Worm (Caenorhabditis elegans) whole organism, L2 larva: ENCODE measurements around the gene srh-10.

ENCODE experiments used
- C34F6.9 ChIP-seq: fragments of 150-350 bp; optimal IDR thresholded peaks from 2 replicates; lab custom pipeline; 2014; ENCODE audit warnings: missing biosample characterization, missing genetic modification characterization
- F13H6.1 ChIP-seq: sonication (generic microtip); optimal IDR thresholded peaks from 2 replicates; lab custom pipeline; 2016; ENCODE audit warnings: missing genetic modification characterization, missing compliant biosample characterization
- R02D3.7 ChIP-seq: fragments of 150-350 bp; optimal IDR thresholded peaks from 2 replicates; lab custom pipeline; 2014; ENCODE audit warnings: missing biosample characterization, missing genetic modification characterization
- Y55F3AM.14 ChIP-seq: fragments of 200-800 bp; sonication (Bioruptor generic); optimal IDR thresholded peaks from 2 replicates; lab custom pipeline; 2018; ENCODE audit warnings: mild to moderate bottlenecking, missing genetic modification characterization, missing compliant biosample characterization
- ZK546.5 ChIP-seq: sonication (generic microtip); optimal IDR thresholded peaks from 2 replicates; lab custom pipeline; 2017; ENCODE audit warnings: missing biosample characterization, missing genetic modification characterization
- alr-1 ChIP-seq: fragments of 150-350 bp; optimal IDR thresholded peaks from 2 replicates; lab custom pipeline; 2014; ENCODE audit warnings: missing biosample characterization, missing genetic modification characterization
- aly-2 ChIP-seq: fragments of 150-350 bp; optimal IDR thresholded peaks from 2 replicates; lab custom pipeline; 2014; ENCODE audit warnings: missing biosample characterization, missing genetic modification characterization
- ama-1 ChIP-seq: fragments of 150-350 bp; optimal IDR thresholded peaks from 2 replicates; lab custom pipeline; 2018; ENCODE audit warnings: inconsistent platforms
- blmp-1 ChIP-seq: sonication (generic microtip); optimal IDR thresholded peaks from 2 replicates; lab custom pipeline; 2017; ENCODE audit warnings: missing genetic modification characterization, mild to moderate bottlenecking, missing compliant biosample characterization, antibody characterized with exemption, moderate library complexity; ENCODE audit not compliant: insufficient read depth
- ceh-16 ChIP-seq: fragments of 150-350 bp; optimal IDR thresholded peaks from 2 replicates; lab custom pipeline; 2014; ENCODE audit warnings: missing biosample characterization, missing genetic modification characterization
- ceh-82 ChIP-seq: fragments of 150-350 bp; optimal IDR thresholded peaks from 2 replicates; lab custom pipeline; 2014; ENCODE audit warnings: missing biosample characterization, missing genetic modification characterization
- crh-2 ChIP-seq: sonication (generic microtip); optimal IDR thresholded peaks from 2 replicates; lab custom pipeline; 2017; ENCODE audit warnings: missing biosample characterization, missing genetic modification characterization
- dmd-4 ChIP-seq: sonication (generic microtip); optimal IDR thresholded peaks from 2 replicates; lab custom pipeline; 2017; ENCODE audit warnings: missing biosample characterization, missing genetic modification characterization
- egl-27 ChIP-seq: sonication (generic microtip); optimal IDR thresholded peaks from 3 replicates; lab custom pipeline; 2017; ENCODE audit warnings: missing biosample characterization, missing genetic modification reagents, missing genetic modification characterization
- elt-1 ChIP-seq: fragments of 150-350 bp; optimal IDR thresholded peaks from 2 replicates; lab custom pipeline; 2014; ENCODE audit warnings: missing biosample characterization, missing genetic modification characterization
- elt-3 ChIP-seq: sonication (generic microtip); optimal IDR thresholded peaks from 2 replicates; lab custom pipeline; 2017; ENCODE audit warnings: missing biosample characterization, missing genetic modification characterization
- fos-1 ChIP-seq: fragments of 150-350 bp; optimal IDR thresholded peaks from 2 replicates; lab custom pipeline; 2014; ENCODE audit warnings: missing biosample characterization, missing genetic modification characterization
- gmeb-1 ChIP-seq: fragments of 150-350 bp; optimal IDR thresholded peaks from 2 replicates; lab custom pipeline; 2014; ENCODE audit warnings: missing biosample characterization, missing genetic modification characterization
- lin-11 ChIP-seq: fragments of 150-350 bp; sonication (generic microtip); optimal IDR thresholded peaks from 2 replicates; lab custom pipeline; 2014; ENCODE audit warnings: missing biosample characterization, missing genetic modification characterization, inconsistent platforms, mixed read lengths
- lin-39 ChIP-seq: fragments of 150-350 bp; optimal IDR thresholded peaks from 2 replicates; lab custom pipeline; 2014; ENCODE audit warnings: missing biosample characterization, missing genetic modification reagents, missing genetic modification characterization
- lsy-2 ChIP-seq, 2 experiments: fragments of 150-350 bp in 1 of 2; sonication (generic microtip) in 1 of 2; optimal IDR thresholded peaks; 2 replicates each; lab custom pipeline; 2014 to 2017; ENCODE audit warnings: missing biosample characterization in 2 of 2, missing genetic modification characterization in 2 of 2
- mbf-1 ChIP-seq: sonication (generic microtip); optimal IDR thresholded peaks from 2 replicates; lab custom pipeline; 2017; ENCODE audit warnings: missing biosample characterization, missing genetic modification characterization
- mdl-1 ChIP-seq, 2 experiments: fragments of 150-350 bp in 1 of 2; sonication (generic microtip) in 1 of 2; optimal IDR thresholded peaks; 2 replicates each; lab custom pipeline; 2017; ENCODE audit warnings: missing biosample characterization in 2 of 2, missing genetic modification characterization in 2 of 2
- nhr-10 ChIP-seq: sonication (generic microtip); optimal IDR thresholded peaks from 2 replicates; lab custom pipeline; 2017; ENCODE audit warnings: missing biosample characterization, missing genetic modification characterization
- nhr-11 ChIP-seq: fragments of 150-350 bp; optimal IDR thresholded peaks from 2 replicates; lab custom pipeline; 2014; ENCODE audit warnings: missing biosample characterization, missing genetic modification characterization
- nhr-12 ChIP-seq: fragments of 150-350 bp; optimal IDR thresholded peaks from 2 replicates; lab custom pipeline; 2014; ENCODE audit warnings: missing biosample characterization, missing genetic modification characterization
- nhr-129 ChIP-seq: fragments of 150-350 bp; optimal IDR thresholded peaks from 2 replicates; lab custom pipeline; 2014; ENCODE audit warnings: missing biosample characterization, missing genetic modification characterization
- nhr-21 ChIP-seq: fragments of 150-350 bp; optimal IDR thresholded peaks from 2 replicates; lab custom pipeline; 2014; ENCODE audit warnings: missing biosample characterization, missing genetic modification characterization
- nhr-23 ChIP-seq: fragments of 150-350 bp; optimal IDR thresholded peaks from 2 replicates; lab custom pipeline; 2014; ENCODE audit warnings: missing biosample characterization, missing genetic modification reagents, missing genetic modification characterization
- nhr-6 ChIP-seq: fragments of 150-350 bp; optimal IDR thresholded peaks from 2 replicates; lab custom pipeline; 2014; ENCODE audit warnings: missing biosample characterization, missing genetic modification characterization
- nhr-77 ChIP-seq: fragments of 150-350 bp; optimal IDR thresholded peaks from 2 replicates; lab custom pipeline; 2014; ENCODE audit warnings: missing biosample characterization, missing genetic modification characterization
- peb-1 ChIP-seq: fragments of 150-350 bp; optimal IDR thresholded peaks from 2 replicates; lab custom pipeline; 2014; ENCODE audit warnings: missing biosample characterization, missing genetic modification characterization
- sem-4 ChIP-seq: fragments of 150-350 bp; optimal IDR thresholded peaks from 2 replicates; lab custom pipeline; 2014; ENCODE audit warnings: missing biosample characterization, missing genetic modification reagents, missing genetic modification characterization
- sma-3 ChIP-seq: sonication (generic microtip); optimal IDR thresholded peaks from 2 replicates; lab custom pipeline; 2016; ENCODE audit warnings: missing genetic modification reagents, missing genetic modification characterization, missing compliant biosample characterization
- sma-9 ChIP-seq, 2 experiments: fragments of 150-350 bp in 1 of 2; sonication (generic microtip) in 1 of 2; optimal IDR thresholded peaks; 2 replicates each; lab custom pipeline; 2014 to 2016; ENCODE audit warnings: missing genetic modification characterization in 2 of 2, mild to moderate bottlenecking in 1 of 2, missing biosample characterization in 1 of 2, missing compliant biosample characterization in 1 of 2, missing genetic modification reagents in 1 of 2, moderate library complexity in 1 of 2
- snpc-4 ChIP-seq: fragments of 150-350 bp; optimal IDR thresholded peaks from 2 replicates; lab custom pipeline; 2014; ENCODE audit warnings: missing biosample characterization, missing genetic modification characterization
- unc-39 ChIP-seq: fragments of 150-350 bp; optimal IDR thresholded peaks from 2 replicates; lab custom pipeline; 2014; ENCODE audit warnings: missing biosample characterization, missing genetic modification characterization
- unc-55 ChIP-seq: fragments of 150-350 bp; sonication (generic microtip); optimal IDR thresholded peaks from 3 replicates; lab custom pipeline; 2014; ENCODE audit warnings: missing biosample characterization, missing genetic modification reagents, missing genetic modification characterization
- unc-62 ChIP-seq: fragments of 150-350 bp; optimal IDR thresholded peaks from 2 replicates; lab custom pipeline; 2014; ENCODE audit warnings: missing biosample characterization, missing genetic modification reagents, missing genetic modification characterization
- ztf-1 ChIP-seq: fragments of 200-800 bp; sonication (Bioruptor generic); conservative IDR thresholded peaks from 2 replicates; pipeline ENCODE4 v1.3.6; 2022; ENCODE audit warnings: missing genetic modification characterization, missing compliant biosample characterization
- ztf-11 ChIP-seq: sonication (generic microtip); optimal IDR thresholded peaks from 2 replicates; lab custom pipeline; 2017; ENCODE audit warnings: missing biosample characterization, missing genetic modification characterization
- ztf-4 ChIP-seq: fragments of 150-350 bp; optimal IDR thresholded peaks from 2 replicates; lab custom pipeline; 2014; ENCODE audit warnings: missing biosample characterization, missing genetic modification characterization

The srh-10 gene

ce11 chrV:6100492-6101004, 33.6 kb upstream of the srh-10 start, which contains the start of gene crt-1 (continued):
- TF ChIP-seq gmeb-1 (tag; lab: Kevin White, UChicago) (peak; percentile 87), nhr-23 (no peak), ama-1 (peak; percentile 79), nhr-12 (no peak), F13H6.1 (tag; lab: Kevin White, UChicago) (peak; percentile 90), ceh-82 (peak; percentile 40), unc-62 (GFP tag; lab: Kevin White, UChicago) (peak; percentile 46), unc-55 (GFP tag; lab: Kevin White, UChicago) (peak; percentile 79), ztf-11 (tag; lab: Kevin White, UChicago) (no peak), ztf-4 (tag; lab: Kevin White, UChicago) (peak; percentile 70), nhr-129 (tag; lab: Kevin White, UChicago) (peak; percentile 93), fos-1 (tag; lab: Kevin White, UChicago) (peak; percentile 76), R02D3.7 (tag; lab: Kevin White, UChicago) (peak; percentile 56), sem-4 (tag; lab: Kevin White, UChicago) (peak; percentile 89), C34F6.9 (tag; lab: Kevin White, UChicago) (peak; percentile 95), crh-2 (tag; lab: Kevin White, UChicago) (peak; percentile 100), peb-1 (tag; lab: Kevin White, UChicago) (no peak), nhr-77 (tag; lab: Kevin White, UChicago) (peak; percentile 58), sma-3 (GFP tag; lab: Kevin White, UChicago) (peak; percentile 92), lin-11 (tag; lab: Kevin White, UChicago) (peak; percentile 90), mdl-1 (tag; optimal IDR thresholded peaks at IDR 0.05; lab: Kevin White, UChicago) (peak in 1 of 2 experiments; percentile 85)
- TF ChIP-seq, all 48 proteins: peak for 31

- TF ChIP-seq mbf-1: no peak
- TF ChIP-seq C34F6.9 (tag; lab: Kevin White, UChicago): no peak
- no peak for TF ChIP-seq nhr-6
- no peak for TF ChIP-seq snpc-4 (tag; lab: Kevin White, UChicago)
- TF ChIP-seq nhr-77 (tag; lab: Kevin White, UChicago): no peak
- TF ChIP-seq elt-1: no peak
- TF ChIP-seq sem-4 (tag; lab: Kevin White, UChicago): no peak
- no peak for TF ChIP-seq nhr-129 (tag; lab: Kevin White, UChicago)
- TF ChIP-seq ceh-82: no peak
Measured at ce11 chrV:6099634-6100033, 32.7 kb upstream of the srh-10 start.

ce11 chrV:6098755-6099155, 31.8 kb upstream of the srh-10 start:
- no peak for TF ChIP-seq dmd-4 (tag; lab: Kevin White, UChicago)
- no peak for TF ChIP-seq blmp-1 (tag; lab: Kevin White, UChicago)
- no peak for TF ChIP-seq sem-4 (tag; lab: Kevin White, UChicago)
- TF ChIP-seq alr-1 (tag; lab: Kevin White, UChicago): no peak
- no peak for TF ChIP-seq ztf-11 (tag; lab: Kevin White, UChicago)
- peak; percentile 51 for TF ChIP-seq crh-2 (tag; lab: Kevin White, UChicago)
- no peak for TF ChIP-seq Y55F3AM.14 (GFP tag; lab: Kevin White, UChicago)
- no peak for TF ChIP-seq ZK546.5
- TF ChIP-seq nhr-23: no peak
- no peak for TF ChIP-seq nhr-21 (tag; lab: Kevin White, UChicago)
- no peak for TF ChIP-seq F13H6.1 (tag; lab: Kevin White, UChicago)
- TF ChIP-seq egl-27 (tag; lab: Kevin White, UChicago): no peak
- TF ChIP-seq R02D3.7 (tag; lab: Kevin White, UChicago): no peak
- TF ChIP-seq nhr-77 (tag; lab: Kevin White, UChicago): no peak
- no peak for TF ChIP-seq unc-62 (GFP tag; lab: Kevin White, UChicago)
- TF ChIP-seq nhr-129 (tag; lab: Kevin White, UChicago): no peak
- no peak for TF ChIP-seq elt-1
- TF ChIP-seq aly-2 (tag; lab: Kevin White, UChicago): no peak
- no peak for TF ChIP-seq unc-39 (tag; lab: Kevin White, UChicago)
- peak; percentile 4 for TF ChIP-seq nhr-11 (tag; lab: Kevin White, UChicago)
- peak; percentile 28 for TF ChIP-seq gmeb-1 (tag; lab: Kevin White, UChicago)
- TF ChIP-seq peb-1 (tag; lab: Kevin White, UChicago): no peak
- TF ChIP-seq mbf-1: no peak
- no peak for TF ChIP-seq ztf-4 (tag; lab: Kevin White, UChicago)
- peak in 1 of 2 experiments; percentile 39 for TF ChIP-seq lsy-2 (tag; optimal IDR thresholded peaks at IDR 0.05; lab: Kevin White, UChicago)
- TF ChIP-seq snpc-4 (tag; lab: Kevin White, UChicago): no peak
- TF ChIP-seq ceh-82: no peak
- TF ChIP-seq ama-1: peak; percentile 58
- no peak for TF ChIP-seq nhr-12
- TF ChIP-seq lin-39 (tag; lab: Kevin White, UChicago): no peak
- no peak for TF ChIP-seq ztf-1 (GFP tag; lab: Robert Waterston, UW)
- no peak for TF ChIP-seq elt-3
- TF ChIP-seq nhr-6: no peak
- no peak for TF ChIP-seq C34F6.9 (tag; lab: Kevin White, UChicago)
- TF ChIP-seq lin-11 (tag; lab: Kevin White, UChicago): no peak
- no peak for TF ChIP-seq nhr-10 (tag; lab: Kevin White, UChicago)
- no peak for TF ChIP-seq ceh-16 (tag; lab: Kevin White, UChicago)
- peak; percentile 22 for TF ChIP-seq sma-9 (GFP tag; optimal IDR thresholded peaks at IDR 0.05; lab: Kevin White, UChicago)
- TF ChIP-seq sma-9 (tag; optimal IDR thresholded peaks at IDR 0.05; lab: Kevin White, UChicago): no peak
